Fruit fly (Drosophila melanogaster): ENCODE measurements around the gene sinah.

sinah gene

dm6 chr3L:16875959-16876358 lies 17.1 kb downstream of the sinah start:
- no peak for TF ChIP-seq noc (tag; optimal IDR thresholded peaks at IDR 0.05)

DNA sequence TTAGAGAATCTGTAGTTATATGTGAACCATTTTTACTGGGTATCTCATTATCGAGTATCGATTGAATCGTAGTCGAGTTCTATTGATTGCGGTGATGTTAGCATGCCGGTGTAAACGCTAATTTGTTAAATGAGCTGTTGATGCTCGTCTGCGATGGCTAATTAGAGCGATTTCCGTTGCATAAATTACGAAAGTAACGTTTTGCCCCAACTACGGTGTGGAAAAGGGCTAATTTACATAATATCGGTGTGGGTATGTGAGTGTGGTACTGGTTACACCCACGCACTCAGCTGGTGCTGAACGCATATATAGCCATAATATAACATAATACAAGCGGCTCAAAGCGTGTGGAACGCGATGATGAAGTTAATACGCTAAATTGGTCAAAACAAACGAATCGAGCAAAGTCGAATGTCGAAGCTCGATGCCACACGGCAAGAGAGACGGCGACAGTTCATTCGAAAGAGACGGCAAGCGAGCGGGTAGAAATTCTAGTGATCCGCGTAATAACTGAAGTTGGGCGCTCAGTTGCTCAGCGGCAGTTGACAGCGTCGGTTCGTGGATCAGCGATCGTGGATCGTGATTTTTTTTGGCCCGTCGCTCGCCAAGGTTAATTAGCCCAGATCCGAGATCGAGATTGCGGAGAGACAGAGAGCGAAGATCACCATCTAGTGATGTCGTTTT lies 18.0 kb downstream of the sinah start, which contains the start of gene CG32170:
TSS of gene CG32170 (plus strand) at position 525 of the 684 bp plus-strand sequence.
- TF ChIP-seq noc (tag; optimal IDR thresholded peaks at IDR 0.05) = no peak

DNA sequence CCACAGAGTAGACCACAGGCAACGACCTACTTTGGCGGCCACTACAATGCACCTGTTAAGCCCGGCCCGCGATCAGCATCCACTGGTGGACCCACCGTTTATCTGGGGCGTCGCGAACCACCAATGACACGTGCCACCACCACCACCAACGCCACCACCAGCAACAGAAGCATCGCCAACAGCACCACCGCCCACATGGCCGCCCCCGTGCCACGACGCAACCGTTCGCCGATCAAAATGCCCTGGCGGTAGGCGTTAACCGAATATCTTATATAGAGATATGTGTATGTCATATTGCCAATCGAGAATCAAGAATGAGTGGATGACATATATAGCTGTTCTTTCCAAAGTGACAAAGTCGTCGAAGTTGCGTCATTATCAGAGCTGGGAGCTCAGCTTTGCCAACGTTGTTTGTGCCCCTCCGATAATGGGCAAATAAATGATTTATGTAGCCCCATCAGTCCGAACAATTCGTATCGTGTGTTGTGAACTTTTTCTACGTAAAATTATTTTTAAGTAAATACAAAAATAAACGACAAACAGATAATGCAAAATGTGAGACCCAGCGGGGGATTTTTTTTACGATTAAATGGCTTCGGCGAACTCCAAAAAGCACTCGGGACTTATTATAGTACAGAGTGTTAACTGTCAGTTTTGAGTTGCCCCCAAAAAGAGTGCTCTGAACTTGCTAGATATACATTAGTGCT lies 20.1 kb downstream of the sinah start:
- TF ChIP-seq noc (tag; optimal IDR thresholded peaks at IDR 0.05) = no peak

DNA sequence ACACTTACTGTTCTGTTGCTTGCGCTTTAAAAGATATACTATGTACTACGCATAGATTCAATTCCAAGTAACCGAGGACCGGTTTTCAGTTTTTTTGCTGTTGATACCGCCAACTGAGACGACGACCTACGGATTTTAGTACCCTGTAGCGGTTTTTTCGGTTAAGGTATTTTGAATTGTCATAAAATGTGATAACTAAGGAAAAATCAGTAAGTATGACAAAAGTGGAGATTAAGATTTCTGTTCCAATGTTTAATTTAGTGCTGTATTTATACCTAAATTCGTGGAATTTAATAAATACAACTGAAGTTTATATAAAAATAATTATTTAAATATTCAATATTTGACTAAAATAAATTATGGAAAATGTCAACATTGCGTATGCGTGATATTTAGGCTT lies 22.2 kb downstream of the sinah start:
- peak; percentile 44 for TF ChIP-seq noc (tag; optimal IDR thresholded peaks at IDR 0.05)

DNA sequence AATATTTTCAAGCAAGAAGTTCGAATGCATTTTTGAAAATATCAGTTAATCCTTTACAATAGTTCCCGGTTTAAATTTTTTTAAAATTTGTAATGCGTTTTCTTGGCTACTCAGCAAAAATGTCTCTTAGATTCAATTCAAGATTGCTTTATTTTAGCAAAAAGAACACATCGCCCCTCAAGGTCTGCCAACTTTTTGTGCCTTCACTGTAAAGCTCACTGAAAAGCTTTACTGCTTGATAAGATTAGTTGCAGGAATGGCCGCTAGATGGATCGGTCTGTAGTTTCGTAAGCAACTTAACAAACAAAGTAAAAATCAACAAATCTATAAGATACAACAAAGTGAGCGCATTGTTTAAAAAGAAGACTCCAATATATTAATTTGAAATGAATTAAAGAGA lies 25.2 kb downstream of the sinah start:
- no peak for TF ChIP-seq noc (tag; optimal IDR thresholded peaks at IDR 0.05)

- peak; percentile 41 for TF ChIP-seq noc (tag; optimal IDR thresholded peaks at IDR 0.05)
Measured at dm6 chr3L:16885042-16885441, 26.2 kb downstream of the sinah start.

- no peak for TF ChIP-seq noc (tag; optimal IDR thresholded peaks at IDR 0.05)
Measured at dm6 chr3L:16886179-16886930, 27.5 kb downstream of the sinah start.

DNA sequence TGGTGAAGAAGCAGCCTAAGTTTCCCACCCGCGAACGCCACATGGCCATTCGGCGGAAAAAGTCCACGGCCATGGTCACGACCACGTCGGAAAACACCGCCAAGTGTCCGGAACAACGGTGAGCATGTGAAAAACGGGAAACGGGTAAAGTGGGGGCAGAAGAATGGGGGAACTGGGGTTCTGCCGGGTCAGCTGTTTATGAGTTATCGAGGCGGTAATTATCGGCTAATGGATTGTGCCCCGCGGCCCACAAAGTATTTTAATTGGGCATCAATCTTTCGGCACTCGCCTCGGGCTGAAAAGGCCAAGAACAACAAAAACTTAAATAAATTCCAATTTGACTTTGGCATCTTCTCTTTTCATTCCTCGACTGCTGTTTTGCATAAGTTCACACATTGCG lies 28.4 kb downstream of the sinah start:
- TF ChIP-seq noc (tag; optimal IDR thresholded peaks at IDR 0.05) = no peak

DNA sequence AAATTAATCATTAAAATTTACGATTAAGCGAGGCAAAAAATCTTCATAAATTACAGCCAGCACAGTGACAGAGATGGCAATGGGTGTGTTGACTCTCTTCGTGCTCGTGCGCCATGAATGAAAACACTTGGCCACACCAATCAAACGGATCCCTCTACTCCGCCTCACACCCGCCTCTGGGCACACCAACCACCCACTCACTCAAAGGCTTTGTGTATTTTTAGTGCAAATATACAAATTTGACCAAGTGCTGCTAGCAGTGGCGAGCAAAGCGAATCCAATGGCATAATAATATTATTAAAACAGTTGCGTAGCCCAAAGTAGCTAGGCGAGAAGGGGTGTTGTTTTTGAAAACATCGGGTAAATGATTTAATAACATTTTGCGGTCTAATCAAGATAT lies 30.7 kb downstream of the sinah start:
- no peak for TF ChIP-seq noc (tag; optimal IDR thresholded peaks at IDR 0.05)

- peak; percentile 23 for TF ChIP-seq noc (tag; optimal IDR thresholded peaks at IDR 0.05)
Measured at dm6 chr3L:16890650-16891336, 31.9 kb downstream of the sinah start.

dm6 chr3L:16891914-16892313 lies 33.0 kb downstream of the sinah start:
- no peak for TF ChIP-seq noc (tag; optimal IDR thresholded peaks at IDR 0.05)

- no peak for TF ChIP-seq noc (tag; optimal IDR thresholded peaks at IDR 0.05)
Measured at dm6 chr3L:16892728-16893271, 33.9 kb downstream of the sinah start.

dm6 chr3L:16893647-16894046 lies 34.8 kb downstream of the sinah start:
- peak; percentile 40 for TF ChIP-seq noc (tag; optimal IDR thresholded peaks at IDR 0.05)

DNA sequence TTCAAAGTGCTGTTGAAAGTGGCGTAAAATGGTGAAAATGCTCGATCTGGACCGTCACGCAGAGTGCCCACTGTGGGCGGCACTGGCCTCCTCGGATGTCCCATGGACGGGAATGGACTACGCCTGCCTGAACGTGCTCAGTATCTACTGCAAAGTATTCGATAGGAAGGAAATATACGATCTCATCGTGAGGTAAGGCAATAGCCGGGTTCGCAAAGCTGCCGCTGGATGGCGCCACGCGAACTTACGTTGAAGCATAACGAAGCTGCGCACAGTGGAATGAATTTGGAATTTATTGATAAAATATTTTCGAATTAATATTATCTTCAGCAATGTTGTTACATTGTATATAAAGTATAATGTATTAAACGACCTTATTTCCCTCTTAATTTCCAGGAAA lies 37.5 kb downstream of the sinah start:
- no peak for TF ChIP-seq noc (tag; optimal IDR thresholded peaks at IDR 0.05)
